Worm (Caenorhabditis elegans): ENCODE measurements around the gene K08F9.4.

The K08F9.4 gene

DNA sequence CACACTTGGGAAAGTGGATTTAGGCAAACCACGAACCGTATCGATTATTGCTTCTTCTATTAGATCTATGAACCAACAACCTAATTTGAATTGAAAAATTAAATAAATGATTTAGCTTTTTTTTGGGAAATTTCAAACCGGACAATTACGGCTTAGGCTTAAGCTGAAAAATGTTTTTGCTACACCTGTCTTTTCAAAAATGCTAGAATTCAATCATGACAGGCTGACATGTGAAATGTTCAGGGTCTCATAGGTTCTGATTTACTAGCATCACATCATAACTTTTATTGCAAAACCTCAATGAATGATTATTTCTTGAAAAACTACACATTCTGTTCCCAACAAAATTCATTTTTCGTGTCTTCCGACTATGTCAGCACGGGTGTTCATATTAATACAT is 9.5 kb downstream of the K08F9.4 start, which contains the start of gene srh-55:
Gene srh-55, plus strand, starts transcription at position 301 of the 400 bp plus-strand sequence.
- TF ChIP-seq hnd-1 (tag; optimal IDR thresholded peaks at IDR 0.05) = no peak
- TF ChIP-seq ama-1 (optimal IDR thresholded peaks at IDR 0.05) = no peak
- no peak for TF ChIP-seq B0310.2 (tag; optimal IDR thresholded peaks at IDR 0.05)
- TF ChIP-seq aly-1 (tag; optimal IDR thresholded peaks at IDR 0.05) = no peak
- no peak for TF ChIP-seq pes-1 (GFP tag; IDR thresholded peaks at IDR 0.05)
- no peak for TF ChIP-seq ets-7 (tag; optimal IDR thresholded peaks at IDR 0.05)
- TF ChIP-seq tbx-37 (GFP tag; conservative IDR thresholded peaks at IDR 0.05) = no peak
- no peak for TF ChIP-seq tra-4 (tag; optimal IDR thresholded peaks at IDR 0.05)
- TF ChIP-seq scrt-1 (GFP tag; IDR thresholded peaks at IDR 0.05) = no peak
- no peak for TF ChIP-seq flt-1 (GFP tag; IDR thresholded peaks at IDR 0.05)
- no peak for TF ChIP-seq hmbx-1 (tag; optimal IDR thresholded peaks at IDR 0.05)
- no peak for TF ChIP-seq ceh-36 (tag; optimal IDR thresholded peaks at IDR 0.05)
- no peak for TF ChIP-seq tbx-11 (GFP tag; IDR thresholded peaks at IDR 0.05)
- TF ChIP-seq F13C5.2 (tag; optimal IDR thresholded peaks at IDR 0.05) = no peak
- no peak for TF ChIP-seq ceh-13 (GFP tag; optimal IDR thresholded peaks at IDR 0.05)

DNA sequence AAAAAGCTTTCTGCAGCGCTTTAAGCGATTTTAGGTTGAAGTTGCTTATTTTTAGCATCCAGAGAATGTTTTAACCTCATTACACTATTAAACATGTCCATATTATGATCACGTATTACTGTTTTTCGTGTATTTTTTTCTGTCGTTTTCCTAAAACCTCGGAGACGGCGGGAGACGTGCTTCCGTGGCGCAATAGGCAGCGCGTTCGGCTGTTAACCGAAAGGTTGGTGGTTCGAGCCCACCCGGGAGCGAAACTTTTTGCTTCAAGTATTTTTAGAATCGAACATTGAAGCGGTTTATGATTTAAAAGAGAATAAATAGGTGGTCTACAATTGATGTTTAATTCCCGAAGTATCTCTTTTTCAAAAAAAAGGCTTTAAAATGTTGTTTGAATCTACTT is 12.7 kb downstream of the K08F9.4 start:
- TF ChIP-seq tra-4 (tag; optimal IDR thresholded peaks at IDR 0.05) = no peak
- no peak for TF ChIP-seq ceh-13 (GFP tag; optimal IDR thresholded peaks at IDR 0.05)
- no peak for TF ChIP-seq tbx-37 (GFP tag; conservative IDR thresholded peaks at IDR 0.05)
- no peak for TF ChIP-seq scrt-1 (GFP tag; IDR thresholded peaks at IDR 0.05)

DNA sequence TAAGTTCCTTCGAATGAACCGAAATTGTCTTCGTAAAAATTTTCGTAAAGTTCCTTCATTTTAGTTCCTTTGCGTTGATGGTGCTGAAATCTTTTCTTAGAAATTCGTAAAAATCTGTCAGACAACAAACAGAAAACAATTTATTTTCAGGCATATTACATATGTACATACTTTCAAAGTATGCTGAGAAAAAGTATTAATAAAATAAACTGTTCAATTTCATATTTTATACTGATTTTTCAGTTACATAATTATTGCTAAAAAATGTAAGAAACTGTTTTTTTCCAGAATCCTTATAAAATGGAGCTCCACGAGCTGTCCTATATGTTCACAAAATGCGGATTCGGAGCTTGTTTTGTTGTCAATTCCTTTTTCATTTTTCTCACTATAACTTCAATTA is 14.9 kb downstream of the K08F9.4 start, which contains the start of gene str-45:
Gene str-45, plus strand, starts transcription at position 301 of the 400 bp plus-strand sequence.
- TF ChIP-seq ceh-13 (GFP tag; optimal IDR thresholded peaks at IDR 0.05) (no peak), ama-1 (optimal IDR thresholded peaks at IDR 0.05) (no peak), flt-1 (GFP tag; IDR thresholded peaks at IDR 0.05) (no peak), sea-1 (GFP tag; conservative IDR thresholded peaks at IDR 0.05) (no peak), pes-1 (GFP tag; IDR thresholded peaks at IDR 0.05) (no peak)

DNA sequence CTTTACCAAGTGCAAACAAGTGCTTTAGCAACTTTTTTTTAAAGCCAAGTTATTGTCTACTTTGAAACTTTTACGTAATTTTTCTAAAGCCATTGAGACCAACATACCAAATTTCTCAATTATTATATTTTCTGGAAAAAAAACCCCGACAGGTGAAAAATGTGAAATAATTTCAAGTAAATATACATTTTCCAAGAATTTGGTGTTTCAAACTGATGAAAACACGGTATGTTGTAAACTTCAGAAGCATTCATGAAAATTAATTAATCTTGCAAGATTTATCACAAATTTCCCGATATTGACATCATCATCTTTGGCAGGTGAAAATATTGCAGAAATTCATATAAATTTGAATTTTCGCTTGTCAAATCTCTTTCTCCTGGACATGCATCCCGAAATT is 18.9 kb downstream of the K08F9.4 start, which contains the start of gene srz-11:
Gene srz-11, plus strand, starts transcription at position 386 of the 400 bp plus-strand sequence.
- TF ChIP-seq F13C5.2 (tag; optimal IDR thresholded peaks at IDR 0.05) (no peak), tbx-11 (GFP tag; IDR thresholded peaks at IDR 0.05) (no peak), sea-1 (GFP tag; conservative IDR thresholded peaks at IDR 0.05) (no peak), pes-1 (GFP tag; IDR thresholded peaks at IDR 0.05) (no peak), ceh-13 (GFP tag; optimal IDR thresholded peaks at IDR 0.05) (no peak), ceh-36 (tag; optimal IDR thresholded peaks at IDR 0.05) (no peak), tra-4 (tag; optimal IDR thresholded peaks at IDR 0.05) (no peak), scrt-1 (GFP tag; IDR thresholded peaks at IDR 0.05) (no peak), flt-1 (GFP tag; IDR thresholded peaks at IDR 0.05) (no peak), hmbx-1 (tag; optimal IDR thresholded peaks at IDR 0.05) (no peak), ama-1 (optimal IDR thresholded peaks at IDR 0.05) (no peak), aly-1 (tag; optimal IDR thresholded peaks at IDR 0.05) (no peak), B0310.2 (tag; optimal IDR thresholded peaks at IDR 0.05) (no peak), ets-7 (tag; optimal IDR thresholded peaks at IDR 0.05) (no peak), hmg-4 (GFP tag; optimal IDR thresholded peaks at IDR 0.05) (no peak), tbx-37 (GFP tag; conservative IDR thresholded peaks at IDR 0.05) (no peak), hnd-1 (tag; optimal IDR thresholded peaks at IDR 0.05) (no peak)

DNA sequence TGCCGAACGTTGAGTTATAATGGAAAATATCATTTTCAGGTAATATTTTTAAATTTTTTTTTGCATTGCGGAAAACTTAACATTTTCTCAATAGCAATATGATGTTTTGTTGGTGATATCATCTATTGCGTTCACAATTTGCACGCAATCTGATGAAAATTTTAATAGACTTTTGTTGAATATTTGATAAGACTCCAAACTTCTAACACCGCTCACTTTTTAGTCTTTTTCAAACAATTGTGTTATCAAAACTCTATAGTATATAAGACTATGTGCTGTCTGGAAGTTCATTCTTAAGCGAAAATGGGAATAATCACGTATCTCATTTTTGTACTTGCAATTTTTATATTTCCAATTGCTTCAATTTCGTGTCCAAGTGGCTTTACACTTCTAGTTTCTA is 31.6 kb downstream of the K08F9.4 start, which contains the start of gene clec-47:
Gene clec-47, plus strand, starts transcription at position 301 of the 400 bp plus-strand sequence.
- TF ChIP-seq F13C5.2 (tag; optimal IDR thresholded peaks at IDR 0.05) (no peak), pes-1 (GFP tag; IDR thresholded peaks at IDR 0.05) (no peak), sea-1 (GFP tag; conservative IDR thresholded peaks at IDR 0.05) (no peak), hmbx-1 (tag; optimal IDR thresholded peaks at IDR 0.05) (no peak)

DNA sequence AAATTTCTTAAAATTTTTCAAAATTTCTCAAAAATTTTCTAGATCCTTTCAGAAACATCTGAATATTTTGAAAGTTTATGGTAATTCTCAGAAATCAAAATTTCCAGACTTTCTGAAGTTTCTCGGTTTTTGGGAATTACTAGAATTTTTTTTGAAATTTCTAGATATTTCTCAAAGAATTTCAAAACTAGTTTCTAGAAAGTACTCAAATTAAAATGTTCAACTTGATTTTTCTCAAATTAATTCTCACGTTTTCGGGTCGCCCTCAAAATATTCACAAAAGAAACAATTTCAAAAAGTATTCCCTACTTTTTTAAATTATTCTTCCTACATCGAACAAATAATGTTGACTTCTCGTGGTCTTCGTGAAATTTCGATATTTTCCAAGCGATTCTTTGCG is 35.9 kb downstream of the K08F9.4 start, which contains the start of gene T09F5.10:
Gene T09F5.10, plus strand, starts transcription at position 301 of the 400 bp plus-strand sequence.
- TF ChIP-seq ama-1 (optimal IDR thresholded peaks at IDR 0.05) (no peak), hmbx-1 (tag; optimal IDR thresholded peaks at IDR 0.05) (no peak), B0310.2 (tag; optimal IDR thresholded peaks at IDR 0.05) (no peak), tbx-11 (GFP tag; IDR thresholded peaks at IDR 0.05) (no peak), hnd-1 (tag; optimal IDR thresholded peaks at IDR 0.05) (no peak)

DNA sequence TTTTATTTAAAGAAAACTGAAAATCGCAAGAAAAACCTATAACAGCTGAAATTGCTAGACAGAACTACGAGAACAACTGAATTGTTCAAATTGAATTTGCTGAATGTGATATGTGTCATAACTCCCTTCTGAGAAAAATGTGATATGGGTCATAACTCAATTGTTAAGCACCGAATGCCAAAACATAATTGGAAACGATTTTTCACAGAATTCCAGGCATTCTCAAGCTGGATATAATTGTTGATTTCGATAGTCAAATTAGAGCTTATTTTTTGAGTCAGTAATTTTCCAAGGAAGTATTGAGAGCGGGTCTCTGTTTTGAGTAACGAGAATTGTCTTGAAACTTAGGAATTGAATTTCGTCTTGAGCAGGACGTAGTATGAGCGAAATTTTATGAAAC is 38.1 kb downstream of the K08F9.4 start:
- TF ChIP-seq F13C5.2 (tag; optimal IDR thresholded peaks at IDR 0.05) (no peak), ceh-36 (tag; optimal IDR thresholded peaks at IDR 0.05) (no peak), ets-7 (tag; optimal IDR thresholded peaks at IDR 0.05) (no peak), sea-1 (GFP tag; conservative IDR thresholded peaks at IDR 0.05) (no peak), flt-1 (GFP tag; IDR thresholded peaks at IDR 0.05) (no peak), hmg-4 (GFP tag; optimal IDR thresholded peaks at IDR 0.05) (no peak), tbx-11 (GFP tag; IDR thresholded peaks at IDR 0.05) (no peak), aly-1 (tag; optimal IDR thresholded peaks at IDR 0.05) (no peak), B0310.2 (tag; optimal IDR thresholded peaks at IDR 0.05) (no peak), tra-4 (tag; optimal IDR thresholded peaks at IDR 0.05) (no peak), hmbx-1 (tag; optimal IDR thresholded peaks at IDR 0.05) (no peak), pes-1 (GFP tag; IDR thresholded peaks at IDR 0.05) (no peak), scrt-1 (GFP tag; IDR thresholded peaks at IDR 0.05) (no peak), ama-1 (optimal IDR thresholded peaks at IDR 0.05) (no peak), ceh-13 (GFP tag; optimal IDR thresholded peaks at IDR 0.05) (no peak), hnd-1 (tag; optimal IDR thresholded peaks at IDR 0.05) (no peak), tbx-37 (GFP tag; conservative IDR thresholded peaks at IDR 0.05) (no peak)

DNA sequence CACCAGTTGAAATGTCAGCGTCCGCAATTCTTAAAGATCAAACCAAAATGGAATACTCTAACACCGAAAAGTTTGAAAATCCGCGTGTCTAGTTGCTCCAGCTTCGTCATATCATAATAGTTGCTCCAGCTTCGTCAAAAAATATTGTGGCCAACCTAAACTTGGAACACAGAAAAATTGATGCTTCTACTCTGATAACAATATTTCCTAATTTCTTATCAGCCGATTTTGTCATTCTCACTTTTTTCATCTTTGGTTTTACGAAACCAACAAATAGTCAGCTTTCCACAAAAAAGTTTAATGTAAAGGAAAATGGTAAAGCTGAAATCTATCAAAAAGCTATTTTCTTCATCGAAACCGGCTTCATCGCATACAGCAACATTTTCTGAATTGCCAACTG is 38.6 kb downstream of the K08F9.4 start, which contains the start of gene fbxa-84:
Gene fbxa-84, plus strand, starts transcription at position 34 of the 400 bp plus-strand sequence.
- TF ChIP-seq tbx-37 (GFP tag; conservative IDR thresholded peaks at IDR 0.05) (no peak), ceh-36 (tag; optimal IDR thresholded peaks at IDR 0.05) (no peak), ets-7 (tag; optimal IDR thresholded peaks at IDR 0.05) (no peak), hmg-4 (GFP tag; optimal IDR thresholded peaks at IDR 0.05) (no peak), F13C5.2 (tag; optimal IDR thresholded peaks at IDR 0.05) (no peak), tra-4 (tag; optimal IDR thresholded peaks at IDR 0.05) (no peak), tbx-11 (GFP tag; IDR thresholded peaks at IDR 0.05) (no peak), scrt-1 (GFP tag; IDR thresholded peaks at IDR 0.05) (no peak), hnd-1 (tag; optimal IDR thresholded peaks at IDR 0.05) (no peak), ama-1 (optimal IDR thresholded peaks at IDR 0.05) (no peak), hmbx-1 (tag; optimal IDR thresholded peaks at IDR 0.05) (no peak), B0310.2 (tag; optimal IDR thresholded peaks at IDR 0.05) (no peak), pes-1 (GFP tag; IDR thresholded peaks at IDR 0.05) (no peak), ceh-13 (GFP tag; optimal IDR thresholded peaks at IDR 0.05) (no peak), aly-1 (tag; optimal IDR thresholded peaks at IDR 0.05) (no peak), sea-1 (GFP tag; conservative IDR thresholded peaks at IDR 0.05) (no peak), flt-1 (GFP tag; IDR thresholded peaks at IDR 0.05) (no peak)

Data from whole organism, early embryonic.